Worm (Caenorhabditis elegans) whole organism, L4 larva: ENCODE data around the gene atg-18.

Experiments
- F44E2.7 ChIP-seq: fragments of 200-800 bp; sonication (Bioruptor generic); IDR thresholded peaks from 2 replicates; pipeline ENCODE4 v2.1.2; 2022; ENCODE audit warnings: missing genetic modification characterization, missing compliant biosample characterization
- R02D3.7 ChIP-seq: fragments of 150-350 bp; sonication (generic microtip); optimal IDR thresholded peaks from 3 replicates; lab custom pipeline; 2014; ENCODE audit warnings: missing biosample characterization, missing genetic modification characterization
- T26A8.4 ChIP-seq: fragments of 200-800 bp; sonication (Bioruptor generic); IDR thresholded peaks from 2 replicates; pipeline ENCODE4 v1.3.6; 2022; ENCODE audit warnings: missing genetic modification characterization, missing compliant biosample characterization
- Y5F2A.4 ChIP-seq: fragments of 200-800 bp; sonication (Bioruptor generic); optimal IDR thresholded peaks from 2 replicates; lab custom pipeline; 2018; ENCODE audit warnings: mild to moderate bottlenecking, missing genetic modification characterization, missing compliant biosample characterization
- ZK337.2 ChIP-seq: fragments of 200-800 bp; sonication (Bioruptor generic); IDR thresholded peaks from 2 replicates; pipeline ENCODE4 v1.3.6; 2022; ENCODE audit warnings: missing genetic modification reagents, missing genetic modification characterization, missing compliant biosample characterization
- aha-1 ChIP-seq: fragments of 150-350 bp; peaks from one replicate; lab custom pipeline; 2014; ENCODE audit warnings: missing biosample characterization, missing genetic modification characterization
- ama-1 ChIP-seq: fragments of 150-350 bp; optimal IDR thresholded peaks from 2 replicates; lab custom pipeline; 2014; ENCODE audit warnings: inconsistent platforms, mixed read lengths
- ceh-20 ChIP-seq: fragments of 200-800 bp; sonication (Bioruptor generic); IDR thresholded peaks from 2 replicates; pipeline ENCODE4 v1.3.6; 2022; ENCODE audit warnings: missing genetic modification reagents, missing genetic modification characterization, missing compliant biosample characterization
- ceh-82 ChIP-seq: sonication (generic microtip); optimal IDR thresholded peaks from 2 replicates; lab custom pipeline; 2017; ENCODE audit warnings: missing biosample characterization, missing genetic modification characterization
- daf-16 ChIP-seq, 3 experiments: sonication (generic microtip); optimal IDR thresholded peaks; 2 replicates each; lab custom pipeline; 2016 to 2017; ENCODE audit warnings: missing genetic modification characterization in 3 of 3, missing genetic modification reagents in 3 of 3, mild to moderate bottlenecking in 2 of 3, missing compliant biosample characterization in 2 of 3, missing biosample characterization in 1 of 3, moderate library complexity in 1 of 3
- daf-19 ChIP-seq: fragments of 200-800 bp; sonication (Bioruptor generic); conservative IDR thresholded peaks from 2 replicates; pipeline ENCODE4 v1.3.6; 2022; ENCODE audit warnings: missing genetic modification characterization, missing compliant biosample characterization
- dmd-6 ChIP-seq: fragments of 200-800 bp; sonication (Bioruptor generic); IDR thresholded peaks from 2 replicates; pipeline ENCODE4 v1.3.6; 2022; ENCODE audit warnings: missing genetic modification reagents, missing genetic modification characterization, missing compliant biosample characterization
- dmd-8 ChIP-seq: fragments of 200-800 bp; sonication (Bioruptor generic); IDR thresholded peaks from 2 replicates; pipeline ENCODE4 v1.3.6; 2022; ENCODE audit warnings: missing genetic modification characterization, missing compliant biosample characterization
- duxl-1 ChIP-seq: sonication (generic microtip); optimal IDR thresholded peaks from 2 replicates; lab custom pipeline; 2016; ENCODE audit warnings: mild to moderate bottlenecking, missing genetic modification characterization, moderate library complexity, missing compliant biosample characterization; ENCODE audit not compliant: poor library complexity
- fos-1 ChIP-seq: fragments of 150-350 bp; optimal IDR thresholded peaks from 2 replicates; lab custom pipeline; 2014; ENCODE audit warnings: missing biosample characterization, missing genetic modification characterization
- gei-8 ChIP-seq: fragments of 200-800 bp; sonication (Bioruptor generic); optimal IDR thresholded peaks from 2 replicates; lab custom pipeline; 2018; ENCODE audit warnings: mild to moderate bottlenecking, missing genetic modification characterization, missing compliant biosample characterization
- hmg-1.1 ChIP-seq: fragments of 200-800 bp; sonication (Bioruptor generic); IDR thresholded peaks from 2 replicates; pipeline ENCODE4 v1.3.6; 2022; ENCODE audit warnings: missing genetic modification reagents, missing genetic modification characterization, missing compliant biosample characterization
- lin-29 ChIP-seq: fragments of 200-800 bp; sonication (Bioruptor generic); IDR thresholded peaks from 2 replicates; pipeline ENCODE4 v1.3.6; 2022; ENCODE audit warnings: missing genetic modification reagents, missing genetic modification characterization, missing compliant biosample characterization
- lin-38 ChIP-seq: fragments of 200-800 bp; sonication (Bioruptor generic); IDR thresholded peaks from 2 replicates; pipeline ENCODE4 v1.3.6; 2022; ENCODE audit warnings: missing genetic modification reagents, missing genetic modification characterization, missing compliant biosample characterization
- lsy-2 ChIP-seq, 2 experiments: fragments of 150-350 bp in 1 of 2; sonication (generic microtip) in 1 of 2; optimal IDR thresholded peaks; 2 replicates each; lab custom pipeline; 2014 to 2017; ENCODE audit warnings: missing biosample characterization in 2 of 2, missing genetic modification characterization in 2 of 2
- madf-9 ChIP-seq: fragments of 200-800 bp; sonication (Bioruptor generic); conservative IDR thresholded peaks from 2 replicates; pipeline ENCODE4 v1.3.6; 2022; ENCODE audit warnings: missing genetic modification reagents, missing genetic modification characterization, missing compliant biosample characterization
- mdt-29 ChIP-seq: fragments of 200-800 bp; sonication (Bioruptor generic); IDR thresholded peaks from 2 replicates; pipeline ENCODE4 v1.3.6; 2022; ENCODE audit warnings: missing genetic modification reagents, missing genetic modification characterization, missing compliant biosample characterization
- mes-2 ChIP-seq: sonication (generic microtip); optimal IDR thresholded peaks from 2 replicates; lab custom pipeline; 2016; ENCODE audit warnings: missing genotype, mild to moderate bottlenecking, missing genetic modification characterization, missing compliant biosample characterization; ENCODE audit not compliant: poor library complexity, severe bottlenecking
- mxl-2 ChIP-seq: fragments of 200-800 bp; sonication (Bioruptor generic); conservative IDR thresholded peaks from 2 replicates; pipeline ENCODE4 v1.3.6; 2022; ENCODE audit warnings: missing genetic modification reagents, missing genetic modification characterization, missing compliant biosample characterization
- nhr-28 ChIP-seq: fragments of 150-350 bp; optimal IDR thresholded peaks from 2 replicates; lab custom pipeline; 2014; ENCODE audit warnings: missing biosample characterization, missing genetic modification characterization
- pha-4 ChIP-seq, 2 experiments: fragments of 150-350 bp in 1 of 2; fragments of 200-800 bp in 1 of 2; sonication (Bioruptor generic) in 1 of 2; IDR thresholded peaks in 1 of 2; optimal IDR thresholded peaks in 1 of 2; 2 replicates each; pipeline versions ENCODE4 v1.3.6 to Lab custom; 2014 to 2022; ENCODE audit warnings: missing genetic modification characterization in 2 of 2, missing genetic modification reagents in 2 of 2, missing biosample characterization in 1 of 2, missing compliant biosample characterization in 1 of 2
- pqm-1 ChIP-seq: sonication (generic microtip); optimal IDR thresholded peaks from 2 replicates; lab custom pipeline; 2017; ENCODE audit warnings: missing biosample characterization, missing genetic modification characterization
- saeg-2 ChIP-seq: fragments of 200-800 bp; sonication (Bioruptor generic); IDR thresholded peaks from 2 replicates; pipeline ENCODE4 v1.3.6; 2022; ENCODE audit warnings: missing genetic modification reagents, missing genetic modification characterization, missing compliant biosample characterization
- set-16 ChIP-seq: fragments of 200-800 bp; sonication (Bioruptor generic); IDR thresholded peaks from 2 replicates; pipeline ENCODE4 v1.3.6; 2022; ENCODE audit warnings: missing genetic modification reagents, missing genetic modification characterization, missing compliant biosample characterization
- unc-130 ChIP-seq: sonication (generic microtip); optimal IDR thresholded peaks from 2 replicates; lab custom pipeline; 2016; ENCODE audit warnings: missing genetic modification reagents, missing genetic modification characterization, missing compliant biosample characterization
- unc-62 ChIP-seq, 3 experiments: fragments of 150-350 bp in 1 of 3; sonication (generic microtip); optimal IDR thresholded peaks in 2 of 3; peaks in 1 of 3; 1 replicate in 1 of 3; 2 replicates in 2 of 3; lab custom pipeline; 2014 to 2017; ENCODE audit warnings: missing biosample characterization in 3 of 3, missing genetic modification characterization in 3 of 3, missing genetic modification reagents in 3 of 3, missing genotype in 1 of 3

The atg-18 gene

DNA sequence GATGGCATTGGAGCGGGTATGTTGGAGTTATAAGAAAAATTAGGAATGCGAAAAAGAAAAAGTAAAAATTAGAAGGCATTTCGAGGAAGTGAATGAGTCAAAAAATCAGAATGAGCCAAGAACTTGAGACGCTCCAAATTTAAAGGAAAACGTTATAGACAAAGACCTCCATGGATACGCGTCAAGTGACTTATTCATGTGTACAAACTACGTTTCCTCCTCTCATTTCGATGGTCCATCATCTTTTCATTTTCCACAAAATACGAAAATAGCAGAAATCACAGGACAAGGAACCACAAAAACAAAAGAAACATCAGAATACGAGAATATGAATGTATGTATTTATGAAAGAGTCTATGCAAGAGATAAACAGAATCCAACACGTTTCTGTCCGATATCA, 10.1 kb upstream of the atg-18 start, which contains the start of gene F28A12.3:
TSS of gene F28A12.3 (minus strand) at position 101 of the 400 bp plus-strand sequence.
- TF ChIP-seq daf-16 (GFP tag; optimal IDR thresholded peaks at IDR 0.05; lab: Kevin White, UChicago) (no peak), daf-16 (tag; optimal IDR thresholded peaks at IDR 0.05; lab: Kevin White, UChicago) (no peak), nhr-28 (tag; lab: Kevin White, UChicago) (no peak), aha-1 (tag; lab: Kevin White, UChicago) (peak; percentile 3), pha-4 (GFP tag; IDR thresholded peaks at IDR 0.05; lab: Robert Waterston, UW) (no peak), pha-4 (tag; optimal IDR thresholded peaks at IDR 0.05; lab: Kevin White, UChicago) (no peak)

- TF ChIP-seq madf-9 (GFP tag; lab: Robert Waterston, UW) (no peak), hmg-1.1 (GFP tag; lab: Robert Waterston, UW) (no peak), daf-19 (GFP tag; lab: Robert Waterston, UW) (no peak), T26A8.4 (no peak)
Measured at ce11 chrV:8637666-8638271, 6.6 kb upstream of the atg-18 start, which contains the start of the genes F28A12.10 and acd-4. F28A12.10 (minus strand) TSS chrV:8637766. acd-4 (plus strand) TSS chrV:8638221.

DNA sequence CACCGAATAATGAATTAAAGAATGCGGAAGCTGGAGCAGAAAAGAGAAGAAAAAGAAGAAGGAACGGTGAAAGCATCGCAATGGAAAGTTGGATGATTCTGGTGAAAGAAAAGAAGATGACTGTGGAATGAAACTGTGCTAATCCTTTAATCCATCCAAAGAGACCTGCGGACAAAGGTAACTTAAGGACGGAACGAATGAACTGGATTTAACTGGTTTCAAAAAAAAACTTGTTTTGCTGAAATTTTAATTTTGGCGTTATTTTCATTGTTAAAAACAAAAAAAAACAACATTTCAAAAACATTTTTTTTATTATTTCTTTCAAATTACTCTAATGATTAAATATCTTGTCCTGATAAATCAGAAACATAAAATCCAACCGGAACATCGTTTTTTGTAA, 5.8 kb upstream of the atg-18 start, which contains the start of gene grl-12:
TSS of gene grl-12 (minus strand) at position 101 of the 400 bp plus-strand sequence.
- no peak for TF ChIP-seq mxl-2 (GFP tag; lab: Robert Waterston, UW)
- TF ChIP-seq unc-130 (GFP tag; lab: Kevin White, UChicago): no peak
- TF ChIP-seq ZK337.2: no peak
- TF ChIP-seq dmd-8 (GFP tag; lab: Robert Waterston, UW): no peak

DNA sequence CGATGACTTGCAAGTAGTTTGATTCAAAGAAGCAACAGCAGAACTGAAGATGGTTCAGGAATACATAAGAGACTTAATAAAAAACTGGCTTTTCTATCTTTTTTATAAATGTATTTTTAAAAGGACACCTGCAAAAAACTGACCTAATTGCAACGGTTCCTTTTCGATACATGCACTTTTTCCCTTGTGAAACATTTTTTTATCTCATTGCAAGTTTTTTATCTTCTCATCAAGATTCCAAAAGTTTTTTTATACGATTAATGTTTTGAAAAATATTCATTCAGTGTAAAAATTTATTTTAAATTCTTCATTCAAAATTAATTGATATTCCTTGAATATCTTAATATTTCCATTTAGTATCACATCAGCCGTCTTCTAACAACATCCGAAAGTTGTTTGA, 4.4 kb upstream of the atg-18 start, which contains the start of gene oac-29:
TSS of gene oac-29 (minus strand) at position 101 of the 400 bp plus-strand sequence.
- TF ChIP-seq aha-1 (tag; lab: Kevin White, UChicago): peak; percentile 33
- TF ChIP-seq fos-1 (tag; lab: Kevin White, UChicago): no peak
- TF ChIP-seq, all 104 proteins: peak for 1

ce11 chrV:8632788-8633187, 1.7 kb upstream of the atg-18 start:
- peak; percentile 91 for TF ChIP-seq aha-1 (tag; lab: Kevin White, UChicago)
- TF ChIP-seq lin-38 (GFP tag; lab: Robert Waterston, UW): no peak

- TF ChIP-seq lsy-2 (tag; optimal IDR thresholded peaks at IDR 0.05; lab: Kevin White, UChicago): peak in 1 of 2 experiments; percentile 12
- TF ChIP-seq ceh-20 (GFP tag; lab: Robert Waterston, UW): no peak
- TF ChIP-seq pqm-1 (tag; lab: Kevin White, UChicago): no peak
- TF ChIP-seq duxl-1 (tag; lab: Kevin White, UChicago): peak; percentile 15
- no peak for TF ChIP-seq R02D3.7 (tag; lab: Kevin White, UChicago)
- TF ChIP-seq set-16 (GFP tag; lab: Robert Waterston, UW): no peak
- no peak for TF ChIP-seq ceh-82
- no peak for TF ChIP-seq mdt-29 (GFP tag; lab: Robert Waterston, UW)
- no peak for TF ChIP-seq daf-19 (GFP tag; lab: Robert Waterston, UW)
- no peak for TF ChIP-seq fos-1 (tag; lab: Kevin White, UChicago)
- TF ChIP-seq ama-1: peak; percentile 36
- TF ChIP-seq dmd-6: no peak
- TF ChIP-seq mxl-2 (GFP tag; lab: Robert Waterston, UW): no peak
- TF ChIP-seq mes-2 (tag; lab: Kevin White, UChicago): no peak
- peak; percentile 88 for TF ChIP-seq aha-1 (tag; lab: Kevin White, UChicago)
- no peak for TF ChIP-seq Y5F2A.4
Measured at ce11 chrV:8629029-8629428, 2.1 kb downstream of the atg-18 start, which contains the start of gene F41E6.12. F41E6.12 (minus strand) TSS chrV:8629129.

ce11 chrV:8627580-8627979, 3.5 kb downstream of the atg-18 start:
- TF ChIP-seq unc-62 (GFP tag; optimal IDR thresholded peaks at IDR 0.05 in 1 of 2; lab: Kevin White, UChicago) (peak in 1 of 2 experiments; percentile 93), unc-62 (tag; optimal IDR thresholded peaks at IDR 0.05; lab: Kevin White, UChicago) (no peak), saeg-2 (GFP tag; lab: Robert Waterston, UW) (no peak), gei-8 (GFP tag; lab: Kevin White, UChicago) (no peak), F44E2.7 (GFP tag; lab: Robert Waterston, UW) (no peak), lin-29 (GFP tag; lab: Robert Waterston, UW) (no peak), Y5F2A.4 (no peak)
- TF ChIP-seq, all 104 proteins: peak for 1
